Fruit fly (Drosophila melanogaster): ENCODE data around the gene hep.

Gene hep

DNA sequence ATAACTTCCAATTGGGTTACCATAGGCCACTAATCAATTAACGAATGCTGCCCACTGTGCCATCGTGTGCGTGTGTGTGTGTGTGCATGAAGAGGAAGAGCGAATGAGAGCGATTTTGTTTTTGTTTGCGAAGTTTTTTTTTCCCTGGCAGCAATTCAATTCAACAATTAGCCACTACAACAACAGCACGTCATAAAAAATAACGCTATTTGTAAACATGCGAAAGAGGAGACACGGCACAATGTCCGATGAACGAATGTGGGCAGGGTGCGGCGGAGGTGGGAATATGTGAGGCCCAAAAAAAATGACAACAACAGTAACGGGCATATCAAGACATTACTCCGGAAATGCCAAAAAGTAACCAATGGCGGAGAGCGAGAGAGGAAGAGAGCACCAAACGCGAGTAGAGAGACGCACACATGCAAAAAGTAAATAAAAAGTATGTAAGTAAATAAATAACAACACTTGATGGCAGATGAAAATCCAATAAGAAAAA is 2.9 kb downstream of the hep start (continued):
- no peak for TF ChIP-seq CG12299 (tag; optimal IDR thresholded peaks at IDR 0.05)
- no peak for TF ChIP-seq wor (GFP tag; IDR thresholded peaks at IDR 0.05)
- TF ChIP-seq pnt (GFP tag; optimal IDR thresholded peaks at IDR 0.05) = no peak
- no peak for TF ChIP-seq Oaz (GFP tag; IDR thresholded peaks at IDR 0.05)
- TF ChIP-seq lilli (GFP tag; optimal IDR thresholded peaks at IDR 0.05) = no peak
- TF ChIP-seq Atf6 (GFP tag; IDR thresholded peaks at IDR 0.05) = 0 out of 2 replicates have a peak, but pooled peaks have one; percentile 8
- no peak for TF ChIP-seq NFAT (GFP tag; IDR thresholded peaks at IDR 0.05)
- TF ChIP-seq NK7.1 (GFP tag; optimal IDR thresholded peaks at IDR 0.05) = no peak
- no peak for TF ChIP-seq CG17802 (tag; optimal IDR thresholded peaks at IDR 0.05)
- TF ChIP-seq Max (GFP tag; optimal IDR thresholded peaks at IDR 0.05) = no peak
- TF ChIP-seq Hr39 (optimal IDR thresholded peaks at IDR 0.05) = no peak
- peak; percentile 60 for TF ChIP-seq Vsx1 (GFP tag; optimal IDR thresholded peaks at IDR 0.05)
- no peak for TF ChIP-seq repo (GFP tag; optimal IDR thresholded peaks at IDR 0.05)
- no peak for TF ChIP-seq CG7987 (GFP tag; optimal IDR thresholded peaks at IDR 0.05)
- TF ChIP-seq Aef1 (GFP tag; IDR thresholded peaks at IDR 0.05) = peak; percentile 51; the same call in 2 of the 3 replicates
- peak; percentile 44; the same call in 1 of the 2 replicates for TF ChIP-seq CG32532 (GFP tag; IDR thresholded peaks at IDR 0.05)
- TF ChIP-seq CrebB (tag; optimal IDR thresholded peaks at IDR 0.05) = no peak
- TF ChIP-seq CG1832 (GFP tag; optimal IDR thresholded peaks at IDR 0.05) = no peak
- TF ChIP-seq Fer3 (tag; optimal IDR thresholded peaks at IDR 0.05) = peak; percentile 18
- no peak for TF ChIP-seq dimm (GFP tag; IDR thresholded peaks at IDR 0.05)
- TF ChIP-seq Jarid2 (GFP tag; optimal IDR thresholded peaks at IDR 0.05) = no peak
- TF ChIP-seq Kr (GFP tag; optimal IDR thresholded peaks at IDR 0.05) = no peak
- no peak for TF ChIP-seq CG9817 (tag; optimal IDR thresholded peaks at IDR 0.05)
- no peak for TF ChIP-seq CG5180 (GFP tag; optimal IDR thresholded peaks at IDR 0.05)
- TF ChIP-seq Doc3 (GFP tag; IDR thresholded peaks at IDR 0.05; ENCODE audit: partially characterized antibody) = no peak
- no peak for TF ChIP-seq tio (GFP tag; optimal IDR thresholded peaks at IDR 0.05)
- TF ChIP-seq CG9609 (GFP tag; optimal IDR thresholded peaks at IDR 0.05) = no peak
- no peak for TF ChIP-seq kni (GFP tag; optimal IDR thresholded peaks at IDR 0.05)
- no peak for TF ChIP-seq CG15479 (GFP tag; optimal IDR thresholded peaks at IDR 0.05)
- TF ChIP-seq schlank (tag; optimal IDR thresholded peaks at IDR 0.05) = peak; percentile 8
- no peak for TF ChIP-seq Sry-β (GFP tag; optimal IDR thresholded peaks at IDR 0.05)
- TF ChIP-seq otp (GFP tag; IDR thresholded peaks at IDR 0.05) = no peak
- peak; percentile 68 for TF ChIP-seq psq (GFP tag; optimal IDR thresholded peaks at IDR 0.05)
- TF ChIP-seq dpn (GFP tag; optimal IDR thresholded peaks at IDR 0.05) = no peak
- TF ChIP-seq CG15696 (tag; optimal IDR thresholded peaks at IDR 0.05) = no peak
- TF ChIP-seq Nf-YA (GFP tag; IDR thresholded peaks at IDR 0.05) = 0 out of 2 replicates have a peak, but pooled peaks have one; percentile 9
- no peak for TF ChIP-seq CG17912 (GFP tag; optimal IDR thresholded peaks at IDR 0.05)
- peak; percentile 79 for TF ChIP-seq CG17385 (GFP tag; optimal IDR thresholded peaks at IDR 0.05)
- TF ChIP-seq CG10274 (GFP tag; optimal IDR thresholded peaks at IDR 0.05) = no peak
- no peak for TF ChIP-seq H2.0 (GFP tag; IDR thresholded peaks at IDR 0.05)
- no peak for TF ChIP-seq Atf-2 (GFP tag; optimal IDR thresholded peaks at IDR 0.05)
- TF ChIP-seq CG17359 (tag; optimal IDR thresholded peaks at IDR 0.05) = no peak
- no peak for TF ChIP-seq sisA (GFP tag; IDR thresholded peaks at IDR 0.05)
- TF ChIP-seq abd-A (tag; optimal IDR thresholded peaks at IDR 0.05) = no peak
- TF ChIP-seq Camta (GFP tag; optimal IDR thresholded peaks at IDR 0.05) = no peak
- TF ChIP-seq Oli (tag; optimal IDR thresholded peaks at IDR 0.05) = no peak
- peak; percentile 51 for TF ChIP-seq gro (GFP tag; optimal IDR thresholded peaks at IDR 0.05)
- TF ChIP-seq CG3847 (GFP tag; IDR thresholded peaks at IDR 0.05) = 0 out of 2 replicates have a peak, but pooled peaks have one; percentile 19
- TF ChIP-seq Bgb (GFP tag; IDR thresholded peaks at IDR 0.05; ENCODE audit: partially characterized antibody) = peak; percentile 20; the same call in 1 of the 2 replicates
- TF ChIP-seq D (optimal IDR thresholded peaks at IDR 0.05) = no peak
- no peak for TF ChIP-seq D (GFP tag; optimal IDR thresholded peaks at IDR 0.05)

Measured in whole organism, embryonic.